Worm (Caenorhabditis elegans) whole organism, L4/young adult: ENCODE results near the gene gpla-1.
A peak's percentile ranks its signal among the peaks of the same experiment; 100 is the strongest.

Experiments used
- W03F9.2 ChIP-seq: fragments of 150-350 bp; optimal IDR thresholded peaks from 2 replicates; lab custom pipeline; 2014; ENCODE audit warnings: missing biosample characterization, missing genetic modification characterization
- dao-5 ChIP-seq: sonication (generic microtip); optimal IDR thresholded peaks from 2 replicates; lab custom pipeline; 2016; ENCODE audit warnings: missing genotype, missing genetic modification characterization, moderate library complexity, missing compliant biosample characterization
- him-1 ChIP-seq: sonication (generic microtip); optimal IDR thresholded peaks from 2 replicates; lab custom pipeline; 2016; ENCODE audit warnings: missing genotype, missing genetic modification reagents, missing genetic modification characterization, missing compliant biosample characterization

gpla-1 gene

DNA sequence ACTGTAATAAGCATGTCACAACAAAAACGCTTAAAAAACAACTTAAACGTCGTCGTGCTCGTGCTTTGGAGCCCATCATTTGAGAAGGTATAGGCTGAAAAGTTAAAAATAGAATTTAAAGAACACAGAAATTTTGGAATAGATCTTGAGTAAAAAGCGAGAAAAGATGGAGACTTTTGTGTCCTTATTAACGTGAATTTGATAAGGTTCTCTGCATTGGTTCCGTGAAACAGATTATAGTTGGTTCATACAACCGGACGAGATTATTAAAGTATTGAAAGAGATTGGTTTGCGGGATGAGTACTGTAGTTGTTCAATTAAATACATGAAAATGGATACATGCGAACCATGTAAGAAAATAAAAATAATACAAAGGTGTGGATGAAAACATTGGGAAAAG is at the start of gene gpla-1:
gpla-1 (minus strand) TSS at position 101 of the 400 bp plus-strand sequence.
- TF ChIP-seq W03F9.2 (tag; lab: Kevin White, UChicago) (no peak), dao-5 (no peak), him-1 (no peak)

ce11 chrV:11986078-11986869 is 48.7 kb upstream of the gpla-1 start:
- TF ChIP-seq dao-5, result no peak
- no peak for TF ChIP-seq him-1
- no peak for TF ChIP-seq W03F9.2 (tag; lab: Kevin White, UChicago)

DNA sequence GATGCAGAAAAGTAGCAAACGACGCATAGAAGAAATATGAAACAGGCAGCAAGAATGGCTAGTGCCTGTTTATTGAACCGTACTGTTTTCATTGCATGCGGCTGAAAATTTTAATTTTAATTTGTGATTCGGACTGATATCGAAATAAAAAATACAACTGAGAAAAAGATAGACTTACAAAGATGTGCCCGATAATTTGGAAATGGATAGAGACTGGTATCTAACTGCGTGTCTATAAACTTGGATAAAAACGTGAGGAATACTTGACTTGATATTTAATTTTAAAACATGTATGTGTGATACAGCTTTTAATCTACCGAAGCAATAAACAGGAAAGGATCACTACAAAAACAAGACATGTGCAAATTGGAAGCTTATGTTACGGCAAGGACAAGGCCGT is 47.8 kb upstream of the gpla-1 start, which contains the start of gene mans-2:
mans-2 (minus strand) TSS at position 101 of the 400 bp plus-strand sequence.
- TF ChIP-seq him-1 (no peak), W03F9.2 (tag; lab: Kevin White, UChicago) (no peak), dao-5 (no peak)

- peak; percentile 68 for TF ChIP-seq W03F9.2 (tag; lab: Kevin White, UChicago)
- TF ChIP-seq dao-5, result no peak
Measured at ce11 chrV:11982309-11982708, 44.7 kb upstream of the gpla-1 start, which contains the start of gene rpt-1. rpt-1 (minus strand) TSS chrV:11982397.

DNA sequence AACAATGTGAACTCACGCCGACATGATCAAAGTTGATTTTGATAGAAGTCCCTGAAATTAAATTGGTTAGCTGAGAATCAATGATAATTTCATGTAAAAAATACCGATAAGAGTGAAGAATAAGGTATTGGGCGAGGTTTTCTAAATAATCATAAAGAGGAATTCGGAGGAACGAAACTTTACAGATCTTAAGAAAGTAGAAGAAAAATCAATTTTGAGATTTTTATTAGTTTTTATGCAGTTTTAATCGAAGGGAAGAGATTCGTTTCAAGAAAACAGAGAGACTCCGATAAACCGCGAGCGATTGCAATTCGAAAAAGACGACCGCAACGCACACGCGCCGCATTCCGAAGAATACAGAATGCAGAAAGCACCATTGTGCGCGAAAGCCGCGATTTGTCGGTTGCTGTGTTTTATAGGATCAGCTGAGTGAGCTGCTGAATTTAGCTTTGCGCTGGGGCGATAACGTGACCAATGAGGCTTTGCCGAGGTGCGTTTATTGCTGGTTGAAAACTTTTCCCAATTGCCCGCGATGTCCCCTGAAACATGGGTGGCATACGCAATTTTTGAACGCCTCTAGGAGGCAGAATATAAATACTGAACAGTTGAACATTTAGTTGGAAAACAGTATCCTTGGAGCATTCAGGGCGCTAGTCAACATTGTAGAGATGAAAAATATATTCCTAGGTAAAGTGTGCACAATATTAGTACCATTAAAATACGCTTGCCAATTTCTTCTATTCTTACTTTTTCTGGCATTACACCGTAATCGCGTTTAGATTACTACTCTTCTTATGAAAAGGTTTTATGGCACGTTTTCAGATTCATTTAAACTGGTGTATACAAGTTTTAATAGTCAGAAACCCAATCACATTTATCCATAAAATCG is 42.3 kb upstream of the gpla-1 start, which contains the start of gene snr-4:
snr-4 (minus strand) TSS at position 51 of the 889 bp plus-strand sequence.
- TF ChIP-seq W03F9.2 (tag; lab: Kevin White, UChicago), result peak; percentile 57
- peak; percentile 78 for TF ChIP-seq dao-5
- peak; percentile 91 for TF ChIP-seq him-1

ce11 chrV:11978179-11978578 is 40.6 kb upstream of the gpla-1 start, which contains the start of gene mif-2:
mif-2 (minus strand) TSS chrV:11978459.
- no peak for TF ChIP-seq W03F9.2 (tag; lab: Kevin White, UChicago)
- TF ChIP-seq him-1, result no peak
- no peak for TF ChIP-seq dao-5

DNA sequence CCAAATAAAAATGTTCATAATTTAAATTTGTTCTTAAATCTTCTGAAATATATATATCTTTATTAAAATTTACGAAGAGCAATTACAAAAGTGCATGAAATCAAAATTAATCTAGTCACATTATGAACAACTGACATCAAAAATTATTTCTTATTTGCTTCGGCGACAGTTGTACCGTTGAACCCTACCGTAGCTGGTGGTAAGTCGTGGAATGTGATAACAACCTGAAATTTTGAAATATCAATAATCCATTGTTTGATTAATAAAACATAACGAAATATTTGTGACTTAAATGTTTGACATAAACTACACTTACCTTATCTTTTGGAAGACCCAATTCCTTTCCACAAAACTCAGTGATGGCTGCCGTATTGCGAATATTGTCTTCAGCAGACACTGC is 39.1 kb upstream of the gpla-1 start:
- TF ChIP-seq dao-5, result no peak
- no peak for TF ChIP-seq him-1
- no peak for TF ChIP-seq W03F9.2 (tag; lab: Kevin White, UChicago)

DNA sequence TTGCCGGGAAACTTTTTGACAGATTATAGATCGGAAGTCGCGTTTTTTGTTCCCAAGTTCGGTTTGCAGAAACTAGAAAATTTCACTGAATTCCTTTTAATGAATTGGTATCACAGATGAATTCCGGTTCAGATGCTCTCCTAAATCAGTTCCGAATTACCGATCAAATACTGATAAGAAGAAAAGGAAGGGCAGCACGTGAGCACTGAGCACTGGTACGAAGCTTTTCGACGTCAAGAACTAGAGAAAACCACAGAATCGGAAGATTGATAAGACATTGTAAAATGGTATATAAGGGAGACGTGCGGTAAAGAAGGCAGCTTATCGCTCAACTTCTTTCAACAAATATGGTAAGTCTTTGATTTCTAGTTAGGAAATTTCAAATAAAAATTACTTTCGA is 37.6 kb upstream of the gpla-1 start, which contains the start of gene cpr-1:
cpr-1 (plus strand) TSS at position 319 of the 400 bp plus-strand sequence.
- TF ChIP-seq him-1, result no peak
- no peak for TF ChIP-seq W03F9.2 (tag; lab: Kevin White, UChicago)
- TF ChIP-seq dao-5, result no peak

DNA sequence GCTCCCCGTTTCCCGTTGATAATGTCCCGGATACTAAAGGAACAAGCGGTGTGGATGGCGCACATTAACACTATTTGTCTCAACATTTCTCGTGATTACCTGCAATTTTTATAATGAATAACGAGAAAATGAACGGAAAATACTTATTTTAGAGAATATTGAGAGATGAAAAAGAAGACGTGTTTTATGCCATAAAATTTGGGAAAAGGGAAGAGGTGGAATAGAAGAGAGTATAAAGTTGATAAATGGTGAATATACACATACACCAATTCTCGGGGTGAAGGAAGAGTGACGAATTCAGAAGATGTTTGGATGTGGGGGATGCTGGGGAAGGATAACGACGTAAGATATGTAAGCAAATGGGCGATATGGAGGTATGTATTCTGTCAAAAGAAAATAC is 27.1 kb upstream of the gpla-1 start, which contains the start of gene F58H1.7:
F58H1.7 (minus strand) TSS at position 101 of the 400 bp plus-strand sequence.
- TF ChIP-seq him-1 (no peak), W03F9.2 (tag; lab: Kevin White, UChicago) (no peak), dao-5 (no peak)

DNA sequence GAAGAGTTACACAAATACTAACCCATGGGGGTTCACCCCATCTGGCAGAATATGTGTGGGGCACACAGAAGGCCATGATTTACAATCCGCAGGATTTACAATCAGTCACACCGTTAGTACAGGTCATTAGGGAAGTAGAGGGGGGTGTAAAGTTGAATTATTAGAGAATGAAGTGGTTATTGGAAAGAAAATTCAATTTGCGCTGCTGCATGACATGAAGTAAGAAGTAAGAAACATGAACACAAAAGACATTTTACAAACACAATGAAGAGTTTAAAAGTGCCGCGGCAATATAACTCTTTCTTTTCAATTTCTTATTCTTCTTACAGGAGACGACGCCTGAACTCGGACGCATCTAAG is 23.2 kb upstream of the gpla-1 start:
- TF ChIP-seq W03F9.2 (tag; lab: Kevin White, UChicago) (no peak), dao-5 (no peak), him-1 (no peak)

DNA sequence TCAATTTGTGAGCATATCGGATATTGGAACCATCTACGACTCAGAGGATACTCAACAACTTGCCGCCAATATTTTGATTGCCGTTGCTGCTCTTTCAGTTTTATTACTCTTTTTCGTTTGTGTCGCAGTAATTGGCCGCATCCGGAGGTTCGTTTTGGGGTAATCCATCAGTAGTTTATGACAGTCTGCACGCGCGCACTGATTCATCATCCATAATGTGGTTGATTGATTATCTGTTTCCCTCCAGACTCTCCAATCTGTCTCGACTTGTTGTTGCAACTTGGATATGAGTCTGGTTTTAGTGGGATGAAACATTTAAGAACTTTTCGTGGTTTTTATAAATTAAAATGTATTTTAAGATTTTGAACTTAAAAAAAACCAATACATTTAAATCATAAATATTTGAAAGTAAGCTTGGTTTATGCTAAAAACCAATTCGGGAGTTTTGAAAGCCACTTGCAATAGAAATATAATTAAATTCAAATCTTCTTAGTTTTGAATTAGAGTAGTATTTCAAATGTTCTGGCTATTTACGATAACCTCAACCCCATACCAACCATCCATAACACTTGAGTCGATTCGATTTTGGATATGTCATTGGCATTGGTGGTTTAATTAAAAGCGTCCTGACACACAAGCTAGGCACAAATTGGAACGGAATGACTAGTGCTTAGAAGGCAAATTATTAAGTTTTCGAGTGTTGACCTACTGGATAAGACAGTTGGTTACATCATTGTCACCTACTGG is 22.6 kb upstream of the gpla-1 start:
- TF ChIP-seq W03F9.2 (tag; lab: Kevin White, UChicago) (no peak), dao-5 (no peak), him-1 (no peak)

DNA sequence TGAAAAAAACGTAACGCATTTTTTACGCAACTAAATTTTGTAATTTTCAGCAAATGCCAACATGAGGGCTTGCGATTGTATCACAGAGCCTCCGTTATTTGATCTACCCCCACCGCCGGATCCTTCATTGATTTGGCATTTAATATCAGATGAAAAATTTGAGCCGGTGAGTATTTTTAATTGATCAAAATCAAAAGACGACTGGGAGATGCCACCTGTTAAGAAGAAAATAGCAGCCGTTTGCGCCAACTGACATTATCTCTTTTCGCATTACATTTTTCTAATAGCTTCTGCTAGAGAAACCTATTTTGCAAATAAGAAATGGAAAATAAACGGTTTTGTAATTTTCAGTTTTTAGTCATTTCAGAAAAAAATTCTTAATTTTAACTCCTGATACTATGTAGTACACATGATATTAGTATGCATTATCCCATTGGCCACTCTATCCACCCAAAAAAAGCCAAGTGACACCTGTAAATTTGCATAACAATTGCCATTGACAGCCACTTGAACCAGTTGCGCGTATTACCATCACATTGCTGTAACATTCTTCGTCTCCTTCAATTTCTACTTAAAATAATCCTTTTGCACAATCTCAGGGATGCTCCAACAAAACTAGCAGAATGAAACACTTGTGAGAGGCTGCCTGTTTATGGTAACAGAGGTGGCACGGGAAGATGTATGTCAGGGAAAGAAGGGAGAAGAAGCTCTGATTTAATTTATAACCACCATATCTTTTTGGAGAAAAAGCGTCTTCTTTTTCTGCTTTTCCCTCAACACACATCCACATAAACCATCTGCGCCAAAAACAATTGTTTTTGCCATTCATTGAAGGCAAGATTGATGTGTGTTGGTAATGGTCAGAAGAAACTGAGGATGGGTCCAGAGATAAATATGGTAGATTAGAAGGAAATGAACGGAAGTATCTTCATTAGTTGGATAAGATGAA is 21.0 kb upstream of the gpla-1 start, which contains the start of gene F58H1.5:
F58H1.5 (plus strand) TSS at position 51 of the 949 bp plus-strand sequence.
- TF ChIP-seq him-1, result no peak
- TF ChIP-seq W03F9.2 (tag; lab: Kevin White, UChicago), result no peak
- TF ChIP-seq dao-5, result no peak

ce11 chrV:11955617-11956016 is 18.0 kb upstream of the gpla-1 start:
- TF ChIP-seq him-1 (no peak), W03F9.2 (tag; lab: Kevin White, UChicago) (no peak), dao-5 (no peak)
